Fruit fly (Drosophila melanogaster) whole organism, embryonic: ENCODE data around the gene CG5355.

Experiments
- Aef1 ChIP-seq: fragments of 200-800 bp; sonication (Bioruptor generic); IDR thresholded peaks from 3 replicates; pipeline ENCODE4 v1.3.6; 2022; ENCODE audit warnings: missing biosample characterization, missing genetic modification characterization
- B-H2 ChIP-seq: fragments of 200-800 bp; sonication (Bioruptor generic); optimal IDR thresholded peaks from 2 replicates; lab custom pipeline; 2018; ENCODE audit warnings: missing biosample characterization, mild to moderate bottlenecking, missing genetic modification characterization
- Blimp-1 ChIP-seq: fragments of 200-800 bp; sonication (Bioruptor generic); optimal IDR thresholded peaks from 3 replicates; lab custom pipeline; 2018; ENCODE audit warnings: missing biosample characterization, missing genetic modification characterization, mild to moderate bottlenecking, moderate library complexity, missing genetic modification reagents
- C15 ChIP-seq: fragments of 200-800 bp; sonication (Bioruptor generic); IDR thresholded peaks from 3 replicates; pipeline ENCODE4 v1.3.6; 2022; ENCODE audit warnings: missing biosample characterization, missing genetic modification characterization
- CG11085 ChIP-seq: fragments of 200-800 bp; sonication (Bioruptor generic); IDR thresholded peaks from 2 replicates; pipeline ENCODE4 v1.3.6; 2022; ENCODE audit warnings: missing biosample characterization, missing genetic modification characterization
- CG12236 ChIP-seq: fragments of 200-800 bp; sonication (Bioruptor generic); optimal IDR thresholded peaks from 2 replicates; lab custom pipeline; 2016; ENCODE audit warnings: missing biosample characterization, missing genetic modification characterization
- CG12744 ChIP-seq: fragments of 200-800 bp; sonication (Bioruptor generic); optimal IDR thresholded peaks from 2 replicates; lab custom pipeline; 2016; ENCODE audit warnings: missing biosample characterization, missing genetic modification characterization
- CG13424 ChIP-seq: fragments of 200-800 bp; sonication (Bioruptor generic); optimal IDR thresholded peaks from 2 replicates; lab custom pipeline; 2019; ENCODE audit warnings: missing biosample characterization, mild to moderate bottlenecking, missing genetic modification characterization, moderate library complexity
- CG13624 ChIP-seq: fragments of 200-800 bp; sonication (Bioruptor generic); optimal IDR thresholded peaks from 2 replicates; lab custom pipeline; 2016; ENCODE audit warnings: missing biosample characterization, missing genetic modification characterization
- CG14014 ChIP-seq: fragments of 200-800 bp; sonication (Bioruptor generic); IDR thresholded peaks from 2 replicates; pipeline ENCODE4 v1.3.6; 2022; ENCODE audit warnings: missing biosample characterization, missing genetic modification characterization
- CG1603 ChIP-seq: fragments of 200-800 bp; sonication (Bioruptor generic); optimal IDR thresholded peaks from 2 replicates; lab custom pipeline; 2019; ENCODE audit warnings: missing biosample characterization, mild to moderate bottlenecking, missing genetic modification characterization, moderate library complexity
- CG17186 ChIP-seq: fragments of 200-800 bp; sonication (Bioruptor generic); optimal IDR thresholded peaks from 3 replicates; lab custom pipeline; 2017; ENCODE audit warnings: missing biosample characterization, missing genetic modification reagents, missing genetic modification characterization
- CG17385 ChIP-seq: fragments of 200-800 bp; sonication (Bioruptor generic); optimal IDR thresholded peaks from 3 replicates; lab custom pipeline; 2018; ENCODE audit warnings: missing biosample characterization, mild to moderate bottlenecking, missing genetic modification characterization
- CG17829 ChIP-seq: fragments of 200-800 bp; optimal IDR thresholded peaks from 2 replicates; lab custom pipeline; 2019; ENCODE audit warnings: missing biosample characterization, mild to moderate bottlenecking, missing genetic modification characterization, moderate library complexity
- CG2712 ChIP-seq: fragments of 200-800 bp; optimal IDR thresholded peaks from 3 replicates; lab custom pipeline; 2019; ENCODE audit warnings: missing biosample characterization, mild to moderate bottlenecking, missing genetic modification characterization, moderate library complexity
- CG32532 ChIP-seq: fragments of 200-800 bp; sonication (Bioruptor generic); IDR thresholded peaks from 2 replicates; pipeline ENCODE4 v1.3.6; 2022; ENCODE audit warnings: missing biosample characterization, missing genetic modification characterization
- CG3847 ChIP-seq: fragments of 200-800 bp; sonication (Bioruptor generic); IDR thresholded peaks from 2 replicates; pipeline ENCODE4 v1.3.6; 2022; ENCODE audit warnings: missing biosample characterization, missing genetic modification characterization
- CG43689 ChIP-seq: fragments of 200-800 bp; sonication (Bioruptor generic); IDR thresholded peaks from 2 replicates; pipeline ENCODE4 v1.3.6; 2022; ENCODE audit warnings: missing biosample characterization, missing genetic modification characterization
- CG8089 ChIP-seq: fragments of 200-800 bp; sonication (Bioruptor generic); optimal IDR thresholded peaks from 3 replicates; lab custom pipeline; 2016; ENCODE audit warnings: missing biosample characterization, missing genetic modification characterization
- CG9437 ChIP-seq: fragments of 200-800 bp; sonication (Bioruptor generic); optimal IDR thresholded peaks from 2 replicates; lab custom pipeline; 2018; ENCODE audit warnings: missing biosample characterization, mild to moderate bottlenecking, missing genetic modification characterization
- CG9609 ChIP-seq: fragments of 200-800 bp; sonication (Bioruptor generic); optimal IDR thresholded peaks from 3 replicates; lab custom pipeline; 2016; ENCODE audit warnings: missing biosample characterization, missing genetic modification characterization
- CG9817 ChIP-seq: fragments of 200-800 bp; sonication (Bioruptor generic); optimal IDR thresholded peaks from 2 replicates; lab custom pipeline; 2018; ENCODE audit warnings: missing biosample characterization, mild to moderate bottlenecking, missing genetic modification characterization, moderate library complexity
- Dbx ChIP-seq: fragments of 200-800 bp; sonication (Bioruptor generic); IDR thresholded peaks from 3 replicates; pipeline ENCODE4 v1.3.6; 2022; ENCODE audit warnings: missing biosample characterization, missing genetic modification characterization
- HLHmδ ChIP-seq: fragments of 200-800 bp; sonication (Bioruptor generic); optimal IDR thresholded peaks from 2 replicates; lab custom pipeline; 2018; ENCODE audit warnings: missing biosample characterization, mild to moderate bottlenecking, missing genetic modification characterization, moderate library complexity
- HmgD ChIP-seq: fragments of 200-800 bp; sonication (Bioruptor generic); optimal IDR thresholded peaks from 3 replicates; lab custom pipeline; 2016; ENCODE audit warnings: missing biosample characterization, missing genetic modification characterization
- Hmx ChIP-seq: fragments of 200-800 bp; sonication (Bioruptor generic); optimal IDR thresholded peaks from 2 replicates; lab custom pipeline; 2016; ENCODE audit warnings: missing biosample characterization, missing genetic modification characterization
- Hsf ChIP-seq: fragments of 200-800 bp; sonication (Bioruptor generic); optimal IDR thresholded peaks from 3 replicates; lab custom pipeline; 2016; ENCODE audit warnings: missing biosample characterization, missing genetic modification characterization
- Meics ChIP-seq: fragments of 200-800 bp; sonication (Bioruptor generic); optimal IDR thresholded peaks from 2 replicates; lab custom pipeline; 2017; ENCODE audit warnings: missing biosample characterization, mild to moderate bottlenecking, missing genetic modification characterization
- Mes4 ChIP-seq: fragments of 200-800 bp; sonication (Bioruptor generic); optimal IDR thresholded peaks from 2 replicates; lab custom pipeline; 2016; ENCODE audit warnings: missing biosample characterization, missing genetic modification characterization
- NC2β ChIP-seq: fragments of 200-800 bp; sonication (Bioruptor generic); optimal IDR thresholded peaks from 2 replicates; lab custom pipeline; 2016; ENCODE audit warnings: missing biosample characterization, missing genetic modification characterization
- NFAT ChIP-seq: fragments of 200-800 bp; sonication (Bioruptor generic); IDR thresholded peaks from 2 replicates; pipeline ENCODE4 v1.3.6; 2022; ENCODE audit warnings: missing biosample characterization, missing genetic modification characterization
- Nf-YB ChIP-seq: fragments of 200-800 bp; sonication (Bioruptor generic); optimal IDR thresholded peaks from 3 replicates; lab custom pipeline; 2019; ENCODE audit warnings: missing biosample characterization, mild to moderate bottlenecking, missing genetic modification characterization, moderate library complexity
- Nf-YC ChIP-seq: fragments of 200-800 bp; optimal IDR thresholded peaks from 3 replicates; lab custom pipeline; 2019; ENCODE audit warnings: missing biosample characterization, mild to moderate bottlenecking, missing genetic modification characterization, moderate library complexity
- Rx ChIP-seq: fragments of 200-800 bp; sonication (Bioruptor generic); IDR thresholded peaks from 2 replicates; pipeline ENCODE4 v1.3.6; 2022; ENCODE audit warnings: missing biosample characterization, missing genetic modification characterization
- Sox100B ChIP-seq: fragments of 200-800 bp; sonication (Bioruptor generic); optimal IDR thresholded peaks from 3 replicates; lab custom pipeline; 2018; ENCODE audit warnings: missing biosample characterization, mild to moderate bottlenecking, missing genetic modification characterization
- Sry-β ChIP-seq: fragments of 200-800 bp; sonication (Bioruptor generic); optimal IDR thresholded peaks from 2 replicates; lab custom pipeline; 2018; ENCODE audit warnings: missing biosample characterization, mild to moderate bottlenecking, missing genetic modification characterization, moderate library complexity
- Usf ChIP-seq: fragments of 200-800 bp; sonication (Bioruptor generic); optimal IDR thresholded peaks from 2 replicates; lab custom pipeline; 2017; ENCODE audit warnings: missing genotype, missing biosample characterization, missing genetic modification characterization
- aop ChIP-seq: fragments of 200-800 bp; sonication (Bioruptor generic); IDR thresholded peaks from 2 replicates; pipeline ENCODE4 v1.3.6; 2022; ENCODE audit warnings: missing biosample characterization, missing genetic modification characterization
- az2 ChIP-seq: fragments of 200-800 bp; sonication (Bioruptor generic); optimal IDR thresholded peaks from 3 replicates; lab custom pipeline; 2016; ENCODE audit warnings: missing biosample characterization, missing genetic modification characterization
- dimm ChIP-seq: fragments of 200-800 bp; sonication (Bioruptor generic); IDR thresholded peaks from 2 replicates; pipeline ENCODE4 v1.3.6; 2022; ENCODE audit warnings: missing biosample characterization, missing genetic modification characterization
- disco-r ChIP-seq: fragments of 200-800 bp; sonication (Bioruptor generic); optimal IDR thresholded peaks from 2 replicates; lab custom pipeline; 2016; ENCODE audit warnings: missing biosample characterization, missing genetic modification characterization
- gsb ChIP-seq: fragments of 200-800 bp; sonication (Bioruptor generic); IDR thresholded peaks from 2 replicates; pipeline ENCODE4 v1.3.6; 2022; ENCODE audit warnings: missing biosample characterization, missing genetic modification characterization
- h ChIP-seq: fragments of >200 bp; optimal IDR thresholded peaks from 2 replicates; lab custom pipeline; 2017
- hth ChIP-seq: fragments of >200 bp; optimal IDR thresholded peaks from 2 replicates; lab custom pipeline; 2017; ENCODE audit warnings: inconsistent platforms
- jing ChIP-seq: fragments of 200-800 bp; sonication (Bioruptor generic); optimal IDR thresholded peaks from 2 replicates; lab custom pipeline; 2018; ENCODE audit warnings: missing biosample characterization, mild to moderate bottlenecking, missing genetic modification characterization
- nerfin-1 ChIP-seq: fragments of 200-800 bp; sonication (Bioruptor generic); optimal IDR thresholded peaks from 3 replicates; lab custom pipeline; 2019; ENCODE audit warnings: missing biosample characterization, mild to moderate bottlenecking, missing genetic modification characterization, moderate library complexity
- pho ChIP-seq: fragments of 200-800 bp; sonication (Bioruptor generic); optimal IDR thresholded peaks from 2 replicates; lab custom pipeline; 2016; ENCODE audit warnings: missing biosample characterization, missing genetic modification characterization
- sens ChIP-seq: fragments of 200-800 bp; sonication (Bioruptor generic); peaks from one replicate; lab custom pipeline; 2016; ENCODE audit warnings: missing biosample characterization, missing genetic modification characterization
- slbo ChIP-seq: fragments of 200-800 bp; sonication (Bioruptor generic); IDR thresholded peaks from 2 replicates; pipeline ENCODE4 v1.3.6; 2022; ENCODE audit warnings: missing biosample characterization, missing genetic modification characterization
- ssp ChIP-seq: fragments of 200-800 bp; sonication (Bioruptor generic); IDR thresholded peaks from 2 replicates; pipeline ENCODE4 v1.3.6; 2022; ENCODE audit warnings: missing biosample characterization, missing genetic modification characterization
- sug ChIP-seq: fragments of 200-800 bp; optimal IDR thresholded peaks from 2 replicates; lab custom pipeline; 2019; ENCODE audit warnings: missing biosample characterization, mild to moderate bottlenecking, missing genetic modification characterization, moderate library complexity
- trh ChIP-seq: fragments of 200-800 bp; sonication (Bioruptor generic); optimal IDR thresholded peaks from 2 replicates; lab custom pipeline; 2016; ENCODE audit warnings: missing biosample characterization, missing genetic modification characterization
- yki ChIP-seq: fragments of >200 bp; optimal IDR thresholded peaks from 3 replicates; lab custom pipeline; 2018

CG5355 gene

dm6 chr2L:10381890-10382450 lies 31.3 kb downstream of the CG5355 start, which contains the start of gene CG5096 (continued):
- peak; percentile 82 for TF ChIP-seq nerfin-1
- TF ChIP-seq CG13624 (GFP tag; lab: Kevin White, UChicago) = peak; percentile 79
- TF ChIP-seq ssp (GFP tag; lab: Robert Waterston, UW) = peak; percentile 62
- TF ChIP-seq CG14014 (GFP tag; lab: Robert Waterston, UW) = peak; percentile 92
- TF ChIP-seq CG12236 (GFP tag; lab: Kevin White, UChicago) = peak; percentile 49
- peak; percentile 89 for TF ChIP-seq CG32532 (GFP tag; lab: Robert Waterston, UW)
- TF ChIP-seq CG9609 = peak; percentile 53
- peak; percentile 19 for TF ChIP-seq NC2β (GFP tag; lab: Kevin White, UChicago)
- peak; percentile 94 for TF ChIP-seq Dbx (GFP tag; lab: Robert Waterston, UW)
- peak; percentile 49 for TF ChIP-seq Usf (GFP tag; lab: Kevin White, UChicago)
- TF ChIP-seq Hmx (GFP tag; lab: Kevin White, UChicago) = peak; percentile 69
- TF ChIP-seq Sry-β (GFP tag; lab: Kevin White, UChicago) = peak; percentile 22
- TF ChIP-seq trh (GFP tag; lab: Kevin White, UChicago) = peak; percentile 51
- peak; percentile 29 for TF ChIP-seq Mes4
- peak; percentile 55 for TF ChIP-seq jing (GFP tag; lab: Kevin White, UChicago)
- peak; percentile 89 for TF ChIP-seq CG17385 (GFP tag; lab: Kevin White, UChicago)
- TF ChIP-seq CG17186 (GFP tag; lab: Kevin White, UChicago) = no peak
- no peak; the same call in 1 of the 2 replicates for TF ChIP-seq dimm
- peak; percentile 82 for TF ChIP-seq CG12744 (GFP tag; lab: Kevin White, UChicago)
- no peak for TF ChIP-seq aop (GFP tag; lab: Robert Waterston, UW)
- TF ChIP-seq CG2712 (tag; lab: Kevin White, UChicago) = peak; percentile 90
- TF ChIP-seq C15 (GFP tag; lab: Robert Waterston, UW) = peak; percentile 72; the same call in 1 of the 3 replicates
- TF ChIP-seq HmgD (GFP tag; lab: Kevin White, UChicago) = no peak
- peak; percentile 91 for TF ChIP-seq Meics (GFP tag; lab: Kevin White, UChicago)
- peak; percentile 83 for TF ChIP-seq CG11085 (GFP tag; lab: Robert Waterston, UW)
- TF ChIP-seq gsb (GFP tag; lab: Robert Waterston, UW) = peak; percentile 84
- TF ChIP-seq sug (tag; lab: Kevin White, UChicago) = peak; percentile 89
- no peak for TF ChIP-seq HLHmδ (GFP tag; lab: Kevin White, UChicago)
- peak; percentile 88 for TF ChIP-seq CG17829
- TF ChIP-seq CG43689 (GFP tag; lab: Robert Waterston, UW) = no peak
- no peak for TF ChIP-seq h (lab: Kevin White, UChicago)
- no peak for TF ChIP-seq Rx (GFP tag; lab: Robert Waterston, UW)
- TF ChIP-seq sens (GFP tag; lab: Kevin White, UChicago) = peak; percentile 92
- TF ChIP-seq slbo = peak; percentile 91
- TF ChIP-seq CG1603 (tag; lab: Kevin White, UChicago) = peak; percentile 84
- peak; percentile 74 for TF ChIP-seq Nf-YB (GFP tag; lab: Kevin White, UChicago)
- TF ChIP-seq NFAT (GFP tag; lab: Robert Waterston, UW) = no peak; the same call in 1 of the 2 replicates
- TF ChIP-seq CG8089 = peak; percentile 64
- peak; percentile 85 for TF ChIP-seq CG9817
- peak; percentile 93 for TF ChIP-seq CG13424 (tag; lab: Kevin White, UChicago)
- TF ChIP-seq CG9437 (GFP tag; lab: Kevin White, UChicago) = peak; percentile 73
- TF ChIP-seq hth (lab: Kevin White, UChicago) = no peak
- TF ChIP-seq B-H2 (GFP tag; lab: Kevin White, UChicago) = peak; percentile 84
- peak; percentile 79 for TF ChIP-seq Hsf (GFP tag; lab: Kevin White, UChicago)
- no peak for TF ChIP-seq yki (lab: Kevin White, UChicago)
- TF ChIP-seq CG3847 = peak; percentile 82; the same call in 1 of the 2 replicates
- TF ChIP-seq az2 (GFP tag; lab: Kevin White, UChicago) = peak; percentile 79
- peak; percentile 59 for TF ChIP-seq disco-r
- peak; percentile 69 for TF ChIP-seq Nf-YC (tag; lab: Kevin White, UChicago)
- peak; percentile 83 for TF ChIP-seq Sox100B (GFP tag; lab: Kevin White, UChicago)
- TF ChIP-seq pho (GFP tag; lab: Kevin White, UChicago) = peak; percentile 84
- TF ChIP-seq Aef1 = peak; percentile 88
- peak; percentile 85 for TF ChIP-seq Blimp-1 (GFP tag; lab: Kevin White, UChicago)
